Fruit fly (Drosophila melanogaster) whole organism, pupa: ENCODE measurements around the gene CG33647.

Source experiments
- CG12605 ChIP-seq: fragments of 200-800 bp; sonication (Bioruptor generic); IDR thresholded peaks from 2 replicates; pipeline ENCODE4 v1.3.6; 2022; ENCODE audit warnings: missing biosample characterization, missing genetic modification characterization
- CG8159 ChIP-seq: fragments of 200-800 bp; sonication (Bioruptor generic); optimal IDR thresholded peaks from 3 replicates; lab custom pipeline; 2018; ENCODE audit warnings: missing biosample characterization, mild to moderate bottlenecking, missing genetic modification characterization, moderate library complexity
- CG9948 ChIP-seq: fragments of 200-800 bp; sonication (Bioruptor generic); optimal IDR thresholded peaks from 2 replicates; lab custom pipeline; 2018; ENCODE audit warnings: missing biosample characterization, mild to moderate bottlenecking, missing genetic modification characterization, moderate library complexity
- Pif1A ChIP-seq: fragments of 200-800 bp; sonication (Bioruptor generic); optimal IDR thresholded peaks from 3 replicates; lab custom pipeline; 2016; ENCODE audit warnings: missing biosample characterization, missing genetic modification characterization
- Snoo ChIP-seq: fragments of 200-800 bp; sonication (Bioruptor generic); optimal IDR thresholded peaks from 3 replicates; lab custom pipeline; 2017; ENCODE audit warnings: missing biosample characterization, mild to moderate bottlenecking, missing genetic modification characterization, inconsistent platforms

DNA sequence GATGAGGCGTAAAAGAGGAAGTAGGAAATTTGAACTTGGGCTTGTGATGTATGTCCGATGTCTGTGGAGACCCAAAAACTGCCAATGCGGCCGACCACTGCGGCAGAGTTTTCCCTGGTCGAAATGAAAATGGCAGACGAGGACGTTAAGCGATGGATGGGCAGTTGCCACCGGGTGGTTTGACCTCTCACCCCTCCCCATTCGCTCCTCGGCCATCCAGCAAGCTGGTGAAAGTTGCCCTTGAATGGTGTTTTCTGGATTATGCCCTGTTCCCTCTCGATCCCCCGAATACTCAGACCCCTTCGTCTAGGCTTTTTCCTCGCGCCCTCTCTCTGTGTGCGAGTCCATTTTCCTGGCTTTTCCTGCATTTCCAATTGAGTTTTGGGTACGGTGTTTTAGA lies 4.6 kb upstream of the CG33647 start:
- TF ChIP-seq Snoo, result no peak
- no peak for TF ChIP-seq CG9948 (tag; lab: Kevin White, UChicago)
- no peak for TF ChIP-seq CG12605
- TF ChIP-seq Pif1A (GFP tag; lab: Kevin White, UChicago), result no peak
- TF ChIP-seq CG8159 (tag; lab: Kevin White, UChicago), result no peak
